Worm (Caenorhabditis elegans) whole organism, L1 larva: Measurements from ENCODE around the gene F55C12.6.

Source experiments
- C04F5.9 ChIP-seq: sonication (generic microtip); optimal IDR thresholded peaks from 2 replicates; lab custom pipeline; 2016; ENCODE audit warnings: missing genetic modification characterization, missing compliant biosample characterization
- C16A3.4 ChIP-seq: fragments of 150-350 bp; optimal IDR thresholded peaks from 2 replicates; lab custom pipeline; 2014; ENCODE audit warnings: missing biosample characterization, missing genetic modification characterization
- F16B12.6 ChIP-seq: fragments of 150-350 bp; optimal IDR thresholded peaks from 2 replicates; lab custom pipeline; 2014; ENCODE audit warnings: missing biosample characterization, missing genetic modification characterization
- aha-1 ChIP-seq: fragments of 150-350 bp; optimal IDR thresholded peaks from 2 replicates; lab custom pipeline; 2014; ENCODE audit warnings: missing biosample characterization, missing genetic modification characterization
- alr-1 ChIP-seq: fragments of 200-800 bp; sonication (Bioruptor generic); optimal IDR thresholded peaks from 2 replicates; lab custom pipeline; 2018; ENCODE audit warnings: borderline replicate concordance, mild to moderate bottlenecking, missing genetic modification characterization, missing compliant biosample characterization
- aly-2 ChIP-seq: fragments of 150-350 bp; optimal IDR thresholded peaks from 2 replicates; lab custom pipeline; 2014; ENCODE audit warnings: missing biosample characterization, missing genetic modification characterization
- ama-1 ChIP-seq: fragments of 150-350 bp; optimal IDR thresholded peaks from 2 replicates; lab custom pipeline; 2014
- ceh-63 ChIP-seq: fragments of 200-800 bp; sonication (Bioruptor generic); optimal IDR thresholded peaks from 2 replicates; lab custom pipeline; 2018; ENCODE audit warnings: mild to moderate bottlenecking, missing genetic modification characterization, missing compliant biosample characterization
- ceh-8 ChIP-seq: fragments of 200-800 bp; sonication (Bioruptor generic); optimal IDR thresholded peaks from 2 replicates; lab custom pipeline; 2018; ENCODE audit warnings: mild to moderate bottlenecking, missing genetic modification characterization, moderate library complexity, missing compliant biosample characterization
- ceh-82 ChIP-seq, 3 experiments: fragments of 150-350 bp in 1 of 3; sonication (generic microtip) in 2 of 3; optimal IDR thresholded peaks; 2 replicates each; lab custom pipeline; 2014 to 2017; ENCODE audit warnings: missing biosample characterization in 3 of 3, missing genetic modification characterization in 3 of 3
- ceh-88 ChIP-seq: fragments of 200-800 bp; sonication (Bioruptor generic); IDR thresholded peaks from 2 replicates; pipeline ENCODE4 v1.3.6; 2022; ENCODE audit warnings: missing genetic modification characterization, missing compliant biosample characterization
- ceh-90 ChIP-seq: sonication (generic microtip); optimal IDR thresholded peaks from 2 replicates; lab custom pipeline; 2016; ENCODE audit warnings: missing genetic modification characterization, missing compliant biosample characterization
- ces-1 ChIP-seq: fragments of 150-350 bp; optimal IDR thresholded peaks from 2 replicates; lab custom pipeline; 2014; ENCODE audit warnings: missing biosample characterization, missing genetic modification reagents, missing genetic modification characterization
- dsc-1 ChIP-seq: sonication (generic microtip); optimal IDR thresholded peaks from 2 replicates; lab custom pipeline; 2016; ENCODE audit warnings: mild to moderate bottlenecking, missing genetic modification characterization, missing compliant biosample characterization
- efl-3 ChIP-seq: fragments of 200-800 bp; sonication (Bioruptor generic); optimal IDR thresholded peaks from 2 replicates; lab custom pipeline; 2018; ENCODE audit warnings: mild to moderate bottlenecking, missing genetic modification characterization, missing compliant biosample characterization
- egl-27 ChIP-seq, 2 experiments: fragments of 150-350 bp in 1 of 2; sonication (generic microtip); optimal IDR thresholded peaks; 3 replicates each; lab custom pipeline; 2017 to 2018; ENCODE audit warnings: missing biosample characterization in 2 of 2, missing genetic modification characterization in 2 of 2, missing genetic modification reagents in 2 of 2
- elt-2 ChIP-seq: sonication (generic microtip); optimal IDR thresholded peaks from 2 replicates; lab custom pipeline; 2016; ENCODE audit warnings: missing genetic modification characterization, mild to moderate bottlenecking, inconsistent platforms, missing compliant biosample characterization, missing genetic modification reagents
- fkh-10 ChIP-seq: sonication (generic microtip); optimal IDR thresholded peaks from 2 replicates; lab custom pipeline; 2017; ENCODE audit warnings: missing biosample characterization, missing genetic modification reagents, missing genetic modification characterization
- fkh-4 ChIP-seq: sonication (generic microtip); optimal IDR thresholded peaks from 2 replicates; lab custom pipeline; 2016; ENCODE audit warnings: missing compliant biosample characterization, missing genetic modification characterization, borderline replicate concordance
- fos-1 ChIP-seq: fragments of 150-350 bp; optimal IDR thresholded peaks from 2 replicates; lab custom pipeline; 2014; ENCODE audit warnings: missing biosample characterization, missing genetic modification characterization
- hlh-17 ChIP-seq: fragments of 200-800 bp; sonication (Bioruptor generic); optimal IDR thresholded peaks from 2 replicates; lab custom pipeline; 2018; ENCODE audit warnings: missing genetic modification characterization, mild to moderate bottlenecking, missing compliant biosample characterization, moderate library complexity, borderline replicate concordance
- hpl-2 ChIP-seq: fragments of 150-350 bp; optimal IDR thresholded peaks from 2 replicates; lab custom pipeline; 2014; ENCODE audit warnings: missing biosample characterization, missing genetic modification reagents, missing genetic modification characterization
- isw-1 ChIP-seq: fragments of 200-800 bp; sonication (Bioruptor generic); IDR thresholded peaks from 2 replicates; pipeline ENCODE4 v1.3.6; 2022; ENCODE audit warnings: missing genetic modification characterization, missing compliant biosample characterization
- lin-13 ChIP-seq: fragments of 150-350 bp; optimal IDR thresholded peaks from 2 replicates; lab custom pipeline; 2014; ENCODE audit warnings: missing biosample characterization, missing genetic modification reagents, missing genetic modification characterization
- lin-14 ChIP-seq: fragments of 200-800 bp; sonication (Bioruptor generic); optimal IDR thresholded peaks from 2 replicates; lab custom pipeline; 2018; ENCODE audit warnings: mild to moderate bottlenecking, missing genetic modification characterization, moderate library complexity, missing compliant biosample characterization
- lin-15B ChIP-seq: fragments of 150-350 bp; sonication (generic microtip); optimal IDR thresholded peaks from 3 replicates; lab custom pipeline; 2014; ENCODE audit warnings: missing biosample characterization, missing genetic modification characterization
- lin-35 ChIP-seq, 2 experiments: fragments of 150-350 bp; optimal IDR thresholded peaks; 2 replicates each; lab custom pipeline; 2014; ENCODE audit warnings: missing biosample characterization in 2 of 2, missing genetic modification characterization in 2 of 2, missing genetic modification reagents in 2 of 2
- lin-39 ChIP-seq: fragments of 150-350 bp; optimal IDR thresholded peaks from 2 replicates; lab custom pipeline; 2014; ENCODE audit warnings: missing biosample characterization, missing genetic modification reagents, missing genetic modification characterization
- lir-3 ChIP-seq: sonication (generic microtip); optimal IDR thresholded peaks from 2 replicates; lab custom pipeline; 2016; ENCODE audit warnings: mild to moderate bottlenecking, missing genetic modification characterization, moderate library complexity, missing compliant biosample characterization; ENCODE audit not compliant: poor library complexity
- mab-9 ChIP-seq: fragments of 200-800 bp; sonication (Bioruptor generic); IDR thresholded peaks from 2 replicates; pipeline ENCODE4 v1.3.6; 2022; ENCODE audit warnings: missing genetic modification reagents, missing genetic modification characterization, missing compliant biosample characterization
- mdl-1 ChIP-seq, 2 experiments: fragments of 150-350 bp; optimal IDR thresholded peaks; 2 replicates each; lab custom pipeline; 2014 to 2017; ENCODE audit warnings: missing biosample characterization in 2 of 2, missing genetic modification characterization in 2 of 2, inconsistent platforms in 1 of 2
- mep-1 ChIP-seq: fragments of 150-350 bp; optimal IDR thresholded peaks from 2 replicates; lab custom pipeline; 2014; ENCODE audit warnings: missing biosample characterization, missing genetic modification characterization
- nhr-12 ChIP-seq: sonication (generic microtip); optimal IDR thresholded peaks from 2 replicates; lab custom pipeline; 2017; ENCODE audit warnings: missing biosample characterization, missing genetic modification characterization
- nhr-237 ChIP-seq: fragments of 150-350 bp; optimal IDR thresholded peaks from 2 replicates; lab custom pipeline; 2014; ENCODE audit warnings: missing biosample characterization, missing genetic modification characterization
- nhr-28 ChIP-seq: fragments of 150-350 bp; optimal IDR thresholded peaks from 2 replicates; lab custom pipeline; 2014; ENCODE audit warnings: missing biosample characterization, missing genetic modification characterization
- nhr-47 ChIP-seq: sonication (generic microtip); optimal IDR thresholded peaks from 2 replicates; lab custom pipeline; 2016; ENCODE audit warnings: mild to moderate bottlenecking, missing genetic modification characterization, moderate library complexity, missing compliant biosample characterization
- nhr-71 ChIP-seq: sonication (generic microtip); optimal IDR thresholded peaks from 2 replicates; lab custom pipeline; 2016; ENCODE audit warnings: mild to moderate bottlenecking, missing genetic modification characterization, moderate library complexity, missing compliant biosample characterization
- nhr-76 ChIP-seq: sonication (generic microtip); optimal IDR thresholded peaks from 2 replicates; lab custom pipeline; 2017; ENCODE audit warnings: missing biosample characterization, missing genetic modification characterization
- nhr-77 ChIP-seq: fragments of 150-350 bp; optimal IDR thresholded peaks from 2 replicates; lab custom pipeline; 2014; ENCODE audit warnings: missing biosample characterization, missing genetic modification characterization
- nhr-85 ChIP-seq: sonication (generic microtip); peaks from one replicate; lab custom pipeline; 2016; ENCODE audit warnings: missing genetic modification characterization, inconsistent platforms, missing compliant biosample characterization
- pax-3 ChIP-seq: fragments of 200-800 bp; sonication (Bioruptor generic); optimal IDR thresholded peaks from 2 replicates; lab custom pipeline; 2018; ENCODE audit warnings: mild to moderate bottlenecking, missing genetic modification characterization, moderate library complexity, missing compliant biosample characterization
- pqm-1 ChIP-seq: sonication (generic microtip); optimal IDR thresholded peaks from 3 replicates; lab custom pipeline; 2017; ENCODE audit warnings: missing biosample characterization, missing genetic modification characterization
- snpc-4 ChIP-seq: fragments of 150-350 bp; optimal IDR thresholded peaks from 2 replicates; lab custom pipeline; 2014; ENCODE audit warnings: missing biosample characterization, missing genetic modification characterization
- sup-37 ChIP-seq: fragments of 200-800 bp; sonication (Bioruptor generic); optimal IDR thresholded peaks from 2 replicates; lab custom pipeline; 2018; ENCODE audit warnings: mild to moderate bottlenecking, missing genetic modification characterization, missing compliant biosample characterization
- swsn-7 ChIP-seq: sonication (generic microtip); optimal IDR thresholded peaks from 2 replicates; lab custom pipeline; 2016; ENCODE audit warnings: missing genetic modification characterization, missing compliant biosample characterization
- tlp-1 ChIP-seq: fragments of 150-350 bp; optimal IDR thresholded peaks from 2 replicates; lab custom pipeline; 2014; ENCODE audit warnings: missing biosample characterization, missing genetic modification characterization
- unc-30 ChIP-seq: sonication (generic microtip); optimal IDR thresholded peaks from 2 replicates; lab custom pipeline; 2017; ENCODE audit warnings: missing biosample characterization, missing genetic modification characterization
- unc-86 ChIP-seq: sonication (generic microtip); optimal IDR thresholded peaks from 2 replicates; lab custom pipeline; 2016; ENCODE audit warnings: missing genetic modification characterization, missing compliant biosample characterization
- unc-98 ChIP-seq: fragments of 200-800 bp; sonication (Bioruptor generic); IDR thresholded peaks from 2 replicates; pipeline ENCODE4 v1.3.6; 2022; ENCODE audit warnings: missing genetic modification characterization, missing compliant biosample characterization
- vab-15 ChIP-seq: sonication (generic microtip); optimal IDR thresholded peaks from 2 replicates; lab custom pipeline; 2017; ENCODE audit warnings: missing genotype, mild to moderate bottlenecking, missing genetic modification characterization, missing compliant biosample characterization
- zag-1 ChIP-seq: fragments of 150-350 bp; optimal IDR thresholded peaks from 2 replicates; lab custom pipeline; 2014; ENCODE audit warnings: missing biosample characterization, missing genetic modification characterization
- zip-4 ChIP-seq: fragments of 200-800 bp; sonication (Bioruptor generic); optimal IDR thresholded peaks from 2 replicates; lab custom pipeline; 2018; ENCODE audit warnings: mild to moderate bottlenecking, missing genetic modification characterization, moderate library complexity, missing compliant biosample characterization
- ztf-11 ChIP-seq, 2 experiments: sonication (generic microtip); optimal IDR thresholded peaks; 2 replicates each; lab custom pipeline; 2016 to 2017; ENCODE audit warnings: missing genetic modification characterization in 2 of 2, missing biosample characterization in 1 of 2, missing compliant biosample characterization in 1 of 2

F55C12.6 gene

DNA sequence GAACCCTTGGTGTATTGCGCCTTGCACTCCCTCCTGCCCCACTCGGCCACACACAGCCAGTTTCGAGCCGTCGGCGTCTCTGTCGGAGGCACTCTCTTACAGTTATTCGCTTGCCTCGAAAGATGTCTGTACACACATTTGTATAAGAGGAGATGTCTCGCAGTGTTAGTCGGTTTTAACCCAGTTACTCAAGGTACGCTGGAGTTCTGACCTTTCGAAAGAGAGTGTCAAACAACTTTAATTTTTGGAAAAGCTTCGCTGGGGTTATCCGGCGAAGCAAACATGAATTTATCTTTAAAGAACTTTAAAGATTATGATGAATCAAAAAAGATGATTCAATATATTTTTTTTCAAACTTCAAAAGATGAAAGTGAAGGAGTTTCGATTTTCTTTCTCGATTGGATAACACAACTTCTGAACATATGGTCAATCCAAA is 31.2 kb downstream of the F55C12.6 start (continued):
- TF ChIP-seq nhr-77 (tag; lab: Kevin White, UChicago) (peak; percentile 99), ces-1 (GFP tag; lab: Kevin White, UChicago) (peak; percentile 98), C04F5.9 (tag; lab: Kevin White, UChicago) (peak; percentile 98), egl-27 (tag; optimal IDR thresholded peaks at IDR 0.05; lab: Kevin White, UChicago) (peak; percentile 86 to 97), swsn-7 (peak; percentile 100), unc-98 (GFP tag; lab: Robert Waterston, UW) (peak; percentile 94), ceh-88 (GFP tag; lab: Robert Waterston, UW) (peak; percentile 99), fkh-4 (tag; lab: Kevin White, UChicago) (peak; percentile 94), ceh-8 (GFP tag; lab: Kevin White, UChicago) (peak; percentile 99), ztf-11 (tag; optimal IDR thresholded peaks at IDR 0.05; lab: Kevin White, UChicago) (peak; percentile 93 to 98), nhr-76 (tag; lab: Kevin White, UChicago) (peak; percentile 80), fkh-10 (GFP tag; lab: Kevin White, UChicago) (peak; percentile 99), tlp-1 (tag; lab: Kevin White, UChicago) (peak; percentile 73), ama-1 (peak; percentile 100), zag-1 (peak; percentile 99), pax-3 (peak; percentile 99), lin-39 (peak; percentile 99), unc-30 (peak; percentile 82), nhr-71 (tag; lab: Kevin White, UChicago) (peak; percentile 100), nhr-237 (peak; percentile 98), dsc-1 (peak; percentile 100), lin-14 (peak; percentile 99), hlh-17 (peak; percentile 49), C16A3.4 (tag; lab: Kevin White, UChicago) (peak; percentile 99), efl-3 (GFP tag; lab: Kevin White, UChicago) (peak; percentile 90), hpl-2 (peak; percentile 99), lir-3 (tag; lab: Kevin White, UChicago) (peak; percentile 96), F16B12.6 (tag; lab: Kevin White, UChicago) (peak; percentile 75), lin-15B (tag; lab: Kevin White, UChicago) (peak; percentile 74), unc-86 (tag; lab: Kevin White, UChicago) (peak; percentile 99), elt-2 (tag; lab: Kevin White, UChicago) (peak; percentile 100), lin-35 (GFP tag; optimal IDR thresholded peaks at IDR 0.05; lab: Kevin White, UChicago) (peak; percentile 89 to 95), nhr-12 (tag; lab: Kevin White, UChicago) (peak; percentile 80), alr-1 (tag; lab: Kevin White, UChicago) (no peak), mdl-1 (tag; optimal IDR thresholded peaks at IDR 0.05; lab: Kevin White, UChicago) (peak; percentile 46 to 94), pqm-1 (tag; lab: Kevin White, UChicago) (peak; percentile 76), ceh-63 (GFP tag; lab: Kevin White, UChicago) (peak; percentile 96), lin-13 (GFP tag; lab: Kevin White, UChicago) (peak; percentile 97), nhr-28 (tag; lab: Kevin White, UChicago) (peak; percentile 77), fos-1 (tag; lab: Kevin White, UChicago) (peak; percentile 98), nhr-47 (tag; lab: Kevin White, UChicago) (peak; percentile 100), zip-4 (GFP tag; lab: Kevin White, UChicago) (peak; percentile 95), aly-2 (peak; percentile 99), ceh-90 (tag; lab: Kevin White, UChicago) (peak; percentile 72), isw-1 (GFP tag; lab: Robert Waterston, UW) (peak; percentile 99), vab-15 (peak; percentile 93), aha-1 (tag; lab: Kevin White, UChicago) (peak; percentile 89), sup-37 (GFP tag; lab: Kevin White, UChicago) (peak; percentile 99), snpc-4 (tag; lab: Kevin White, UChicago) (peak; percentile 100), nhr-85 (tag; lab: Kevin White, UChicago) (peak; percentile 100), mab-9 (peak; percentile 99), mep-1 (peak; percentile 99), ceh-82 (tag; optimal IDR thresholded peaks at IDR 0.05; lab: Kevin White, UChicago) (peak; percentile 95 to 98 (median 98))
